Worm (Caenorhabditis elegans) whole organism, L1 larva: Measurements from ENCODE around the gene F09E5.16.
A peak's percentile ranks its signal among the peaks of the same experiment; 100 is the strongest.

Experiments
- C04F5.9 ChIP-seq: sonication (generic microtip); optimal IDR thresholded peaks from 2 replicates; lab custom pipeline; 2016; ENCODE audit warnings: missing genetic modification characterization, missing compliant biosample characterization
- C16A3.4 ChIP-seq: fragments of 150-350 bp; optimal IDR thresholded peaks from 2 replicates; lab custom pipeline; 2014; ENCODE audit warnings: missing biosample characterization, missing genetic modification characterization
- aha-1 ChIP-seq: fragments of 150-350 bp; optimal IDR thresholded peaks from 2 replicates; lab custom pipeline; 2014; ENCODE audit warnings: missing biosample characterization, missing genetic modification characterization
- ama-1 ChIP-seq: fragments of 150-350 bp; optimal IDR thresholded peaks from 2 replicates; lab custom pipeline; 2014
- blmp-1 ChIP-seq: fragments of 150-350 bp; optimal IDR thresholded peaks from 2 replicates; lab custom pipeline; 2014; ENCODE audit warnings: missing biosample characterization, missing genetic modification characterization
- ceh-88 ChIP-seq: fragments of 200-800 bp; sonication (Bioruptor generic); IDR thresholded peaks from 2 replicates; pipeline ENCODE4 v1.3.6; 2022; ENCODE audit warnings: missing genetic modification characterization, missing compliant biosample characterization
- dpl-1 ChIP-seq, 3 experiments: fragments of 150-350 bp in 2 of 3; sonication (generic microtip) in 1 of 3; optimal IDR thresholded peaks; 2 replicates each; lab custom pipeline; 2014 to 2017; ENCODE audit warnings: missing biosample characterization in 3 of 3, missing genetic modification characterization in 3 of 3, missing genetic modification reagents in 3 of 3
- efl-1 ChIP-seq, 4 experiments: fragments of 150-350 bp; optimal IDR thresholded peaks in 3 of 4; peaks in 1 of 4; 1 replicate in 1 of 4; 2 replicates in 3 of 4; lab custom pipeline; 2014; ENCODE audit warnings: missing biosample characterization in 2 of 4, missing genetic modification characterization in 2 of 4, missing genetic modification reagents in 2 of 4
- efl-3 ChIP-seq: fragments of 200-800 bp; sonication (Bioruptor generic); optimal IDR thresholded peaks from 2 replicates; lab custom pipeline; 2018; ENCODE audit warnings: mild to moderate bottlenecking, missing genetic modification characterization, missing compliant biosample characterization
- elt-2 ChIP-seq: sonication (generic microtip); optimal IDR thresholded peaks from 2 replicates; lab custom pipeline; 2016; ENCODE audit warnings: missing genetic modification characterization, mild to moderate bottlenecking, inconsistent platforms, missing compliant biosample characterization, missing genetic modification reagents
- fkh-10 ChIP-seq: sonication (generic microtip); optimal IDR thresholded peaks from 2 replicates; lab custom pipeline; 2017; ENCODE audit warnings: missing biosample characterization, missing genetic modification reagents, missing genetic modification characterization
- fkh-8 ChIP-seq: sonication (generic microtip); optimal IDR thresholded peaks from 2 replicates; lab custom pipeline; 2016; ENCODE audit warnings: mild to moderate bottlenecking, missing genetic modification characterization, missing compliant biosample characterization
- fos-1 ChIP-seq: fragments of 150-350 bp; optimal IDR thresholded peaks from 2 replicates; lab custom pipeline; 2014; ENCODE audit warnings: missing biosample characterization, missing genetic modification characterization
- grh-1 ChIP-seq: fragments of 200-800 bp; sonication (Bioruptor generic); IDR thresholded peaks from 2 replicates; pipeline ENCODE4 v1.3.6; 2022; ENCODE audit warnings: missing genetic modification reagents, missing genetic modification characterization, missing compliant biosample characterization
- hpl-2 ChIP-seq: fragments of 150-350 bp; optimal IDR thresholded peaks from 2 replicates; lab custom pipeline; 2014; ENCODE audit warnings: missing biosample characterization, missing genetic modification reagents, missing genetic modification characterization
- isw-1 ChIP-seq: fragments of 200-800 bp; sonication (Bioruptor generic); IDR thresholded peaks from 2 replicates; pipeline ENCODE4 v1.3.6; 2022; ENCODE audit warnings: missing genetic modification characterization, missing compliant biosample characterization
- jun-1 ChIP-seq: fragments of 150-350 bp; optimal IDR thresholded peaks from 2 replicates; lab custom pipeline; 2014; ENCODE audit warnings: missing biosample characterization, missing genetic modification reagents, missing genetic modification characterization
- lin-13 ChIP-seq: fragments of 150-350 bp; optimal IDR thresholded peaks from 2 replicates; lab custom pipeline; 2014; ENCODE audit warnings: missing biosample characterization, missing genetic modification reagents, missing genetic modification characterization
- lin-14 ChIP-seq: fragments of 200-800 bp; sonication (Bioruptor generic); optimal IDR thresholded peaks from 2 replicates; lab custom pipeline; 2018; ENCODE audit warnings: mild to moderate bottlenecking, missing genetic modification characterization, moderate library complexity, missing compliant biosample characterization
- lin-15B ChIP-seq: fragments of 150-350 bp; sonication (generic microtip); optimal IDR thresholded peaks from 3 replicates; lab custom pipeline; 2014; ENCODE audit warnings: missing biosample characterization, missing genetic modification characterization
- lin-35 ChIP-seq, 2 experiments: fragments of 150-350 bp; optimal IDR thresholded peaks; 2 replicates each; lab custom pipeline; 2014; ENCODE audit warnings: missing biosample characterization in 2 of 2, missing genetic modification characterization in 2 of 2, missing genetic modification reagents in 2 of 2
- lir-3 ChIP-seq: sonication (generic microtip); optimal IDR thresholded peaks from 2 replicates; lab custom pipeline; 2016; ENCODE audit warnings: mild to moderate bottlenecking, missing genetic modification characterization, moderate library complexity, missing compliant biosample characterization; ENCODE audit not compliant: poor library complexity
- lsy-2 ChIP-seq, 2 experiments: fragments of 150-350 bp; optimal IDR thresholded peaks; 2 replicates each; lab custom pipeline; 2014; ENCODE audit warnings: missing biosample characterization in 2 of 2, missing genetic modification characterization in 2 of 2
- mab-9 ChIP-seq: fragments of 200-800 bp; sonication (Bioruptor generic); IDR thresholded peaks from 2 replicates; pipeline ENCODE4 v1.3.6; 2022; ENCODE audit warnings: missing genetic modification reagents, missing genetic modification characterization, missing compliant biosample characterization
- mdl-1 ChIP-seq, 2 experiments: fragments of 150-350 bp; optimal IDR thresholded peaks; 2 replicates each; lab custom pipeline; 2014 to 2017; ENCODE audit warnings: missing biosample characterization in 2 of 2, missing genetic modification characterization in 2 of 2, inconsistent platforms in 1 of 2
- mep-1 ChIP-seq: fragments of 150-350 bp; optimal IDR thresholded peaks from 2 replicates; lab custom pipeline; 2014; ENCODE audit warnings: missing biosample characterization, missing genetic modification characterization
- nhr-11 ChIP-seq: fragments of 150-350 bp; optimal IDR thresholded peaks from 2 replicates; lab custom pipeline; 2014; ENCODE audit warnings: missing biosample characterization, missing genetic modification characterization
- nhr-19 ChIP-seq: fragments of 200-800 bp; sonication (Bioruptor generic); conservative IDR thresholded peaks from 2 replicates; pipeline ENCODE4 v1.3.6; 2022; ENCODE audit warnings: missing genetic modification characterization, missing compliant biosample characterization
- nhr-20 ChIP-seq: sonication (generic microtip); optimal IDR thresholded peaks from 2 replicates; lab custom pipeline; 2016; ENCODE audit warnings: mild to moderate bottlenecking, missing genetic modification characterization, missing compliant biosample characterization
- nhr-47 ChIP-seq: sonication (generic microtip); optimal IDR thresholded peaks from 2 replicates; lab custom pipeline; 2016; ENCODE audit warnings: mild to moderate bottlenecking, missing genetic modification characterization, moderate library complexity, missing compliant biosample characterization
- nhr-71 ChIP-seq: sonication (generic microtip); optimal IDR thresholded peaks from 2 replicates; lab custom pipeline; 2016; ENCODE audit warnings: mild to moderate bottlenecking, missing genetic modification characterization, moderate library complexity, missing compliant biosample characterization
- pag-3 ChIP-seq: sonication (generic microtip); optimal IDR thresholded peaks from 2 replicates; lab custom pipeline; 2017; ENCODE audit warnings: missing genetic modification characterization, mild to moderate bottlenecking, missing compliant biosample characterization, antibody characterized with exemption, borderline replicate concordance; ENCODE audit not compliant: insufficient read depth
- pqm-1 ChIP-seq: sonication (generic microtip); optimal IDR thresholded peaks from 3 replicates; lab custom pipeline; 2017; ENCODE audit warnings: missing biosample characterization, missing genetic modification characterization
- skn-1 ChIP-seq: fragments of 150-350 bp; optimal IDR thresholded peaks from 2 replicates; lab custom pipeline; 2014; ENCODE audit warnings: missing biosample characterization, missing genetic modification characterization
- sox-4 ChIP-seq: sonication (generic microtip); optimal IDR thresholded peaks from 2 replicates; lab custom pipeline; 2016; ENCODE audit warnings: missing genetic modification characterization, missing compliant biosample characterization
- sptf-1 ChIP-seq: fragments of 150-350 bp; optimal IDR thresholded peaks from 2 replicates; lab custom pipeline; 2014; ENCODE audit warnings: missing biosample characterization, missing genetic modification characterization
- swsn-7 ChIP-seq: sonication (generic microtip); optimal IDR thresholded peaks from 2 replicates; lab custom pipeline; 2016; ENCODE audit warnings: missing genetic modification characterization, missing compliant biosample characterization
- tbx-2 ChIP-seq: sonication (generic microtip); optimal IDR thresholded peaks from 2 replicates; lab custom pipeline; 2016; ENCODE audit warnings: missing genetic modification characterization, missing compliant biosample characterization
- unc-30 ChIP-seq: sonication (generic microtip); optimal IDR thresholded peaks from 2 replicates; lab custom pipeline; 2017; ENCODE audit warnings: missing biosample characterization, missing genetic modification characterization
- unc-86 ChIP-seq: sonication (generic microtip); optimal IDR thresholded peaks from 2 replicates; lab custom pipeline; 2016; ENCODE audit warnings: missing genetic modification characterization, missing compliant biosample characterization
- unc-98 ChIP-seq: fragments of 200-800 bp; sonication (Bioruptor generic); IDR thresholded peaks from 2 replicates; pipeline ENCODE4 v1.3.6; 2022; ENCODE audit warnings: missing genetic modification characterization, missing compliant biosample characterization
- xbp-1 ChIP-seq: sonication (generic microtip); optimal IDR thresholded peaks from 2 replicates; lab custom pipeline; 2016; ENCODE audit warnings: missing genetic modification characterization, missing compliant biosample characterization
- ztf-11 ChIP-seq, 2 experiments: sonication (generic microtip); optimal IDR thresholded peaks; 2 replicates each; lab custom pipeline; 2016 to 2017; ENCODE audit warnings: missing genetic modification characterization in 2 of 2, missing biosample characterization in 1 of 2, missing compliant biosample characterization in 1 of 2
- ztf-4 ChIP-seq: fragments of 150-350 bp; optimal IDR thresholded peaks from 2 replicates; lab custom pipeline; 2014; ENCODE audit warnings: missing biosample characterization, missing genetic modification characterization

F09E5.16 gene

DNA sequence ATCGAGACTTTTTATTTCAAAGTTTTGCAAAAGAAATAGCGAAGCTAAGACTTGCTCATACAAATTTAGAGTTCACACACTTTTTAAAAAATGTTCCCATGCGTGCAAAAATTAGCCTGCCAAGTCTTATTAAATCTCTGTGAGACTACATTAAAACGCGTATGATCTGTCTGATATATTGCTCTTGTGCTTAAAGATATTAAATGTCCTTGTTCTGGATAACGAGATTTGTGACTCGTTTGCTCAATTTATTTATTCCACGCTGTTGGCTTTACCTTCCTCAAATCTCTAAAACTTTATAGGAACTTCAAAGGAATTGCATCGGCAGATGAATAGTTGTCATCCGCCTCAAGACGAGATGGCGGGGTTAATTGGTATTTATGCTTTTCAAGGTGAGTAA is 10.2 kb downstream of the F09E5.16 start, which contains the start of gene srg-69:
Gene srg-69, plus strand, starts transcription at position 301 of the 400 bp plus-strand sequence.
- TF ChIP-seq dpl-1 (GFP tag; optimal IDR thresholded peaks at IDR 0.05; lab: Kevin White, UChicago), result no peak
- TF ChIP-seq mdl-1 (tag; optimal IDR thresholded peaks at IDR 0.05; lab: Kevin White, UChicago), result no peak
- TF ChIP-seq jun-1 (tag; lab: Kevin White, UChicago), result no peak
- no peak for TF ChIP-seq sox-4

ce11 chrII:5353642-5354041 is 11.9 kb downstream of the F09E5.16 start:
- no peak for TF ChIP-seq ztf-4 (tag; lab: Kevin White, UChicago)
- no peak for TF ChIP-seq unc-30 (tag; lab: Kevin White, UChicago)
- TF ChIP-seq fkh-10, result no peak
- TF ChIP-seq lir-3 (tag; lab: Kevin White, UChicago), result no peak
- TF ChIP-seq nhr-20 (tag; lab: Kevin White, UChicago), result no peak
- no peak for TF ChIP-seq hpl-2 (GFP tag; lab: Kevin White, UChicago)
- TF ChIP-seq efl-3 (GFP tag; lab: Kevin White, UChicago), result no peak
- no peak for TF ChIP-seq lin-15B (tag; lab: Kevin White, UChicago)
- TF ChIP-seq sptf-1 (tag; lab: Kevin White, UChicago), result no peak
- no peak for TF ChIP-seq efl-1 (optimal IDR thresholded peaks at IDR 0.05; lab: Kevin White, UChicago)
- TF ChIP-seq efl-1 (GFP tag; optimal IDR thresholded peaks at IDR 0.05 in 1 of 2; lab: Kevin White, UChicago), result peak in 1 of 2 experiments; percentile 44
- no peak for TF ChIP-seq mab-9
- TF ChIP-seq ama-1 (lab: Kevin White, UChicago), result no peak
- TF ChIP-seq grh-1 (GFP tag; lab: Robert Waterston, UW), result no peak
- no peak for TF ChIP-seq fos-1 (tag; lab: Kevin White, UChicago)
- TF ChIP-seq elt-2 (tag; lab: Kevin White, UChicago), result peak; percentile 10
- TF ChIP-seq nhr-71 (tag; lab: Kevin White, UChicago), result no peak
- no peak for TF ChIP-seq aha-1 (tag; lab: Kevin White, UChicago)

- no peak for TF ChIP-seq hpl-2 (GFP tag; lab: Kevin White, UChicago)
- TF ChIP-seq pqm-1 (tag; lab: Kevin White, UChicago), result no peak
- TF ChIP-seq pag-3, result no peak
- TF ChIP-seq lsy-2 (tag; optimal IDR thresholded peaks at IDR 0.05; lab: Kevin White, UChicago), result no peak
Measured at ce11 chrII:5351799-5352198, 13.7 kb downstream of the F09E5.16 start, which contains the start of gene F09E5.7. Gene F09E5.7 (plus strand): TSS chrII:5352099.

DNA sequence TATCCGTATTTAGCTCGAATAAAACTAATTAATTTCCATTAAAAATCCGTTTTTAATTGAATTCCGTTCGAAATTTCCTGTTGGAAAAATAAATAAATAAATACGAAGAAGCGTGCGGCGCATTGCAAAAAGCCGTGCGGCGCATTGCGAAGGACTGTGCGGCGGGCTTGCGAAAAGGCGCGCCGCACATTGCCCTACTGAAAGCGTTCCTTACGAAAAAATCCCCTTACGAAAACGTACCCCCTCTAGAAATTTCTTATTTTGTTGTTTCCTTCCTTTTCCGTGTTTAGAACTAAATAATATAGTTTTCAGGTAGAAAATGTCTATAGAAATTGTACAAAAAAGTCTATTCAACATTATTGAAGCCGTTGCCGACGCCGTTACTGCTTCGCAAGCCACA is 15.2 kb downstream of the F09E5.16 start, which contains the start of gene F09E5.8:
Gene F09E5.8, plus strand, starts transcription at position 313 of the 400 bp plus-strand sequence.
- TF ChIP-seq nhr-19 (peak; percentile 59), ceh-88 (GFP tag; lab: Robert Waterston, UW) (peak; percentile 42; the same call in 1 of the 2 replicates), isw-1 (GFP tag; lab: Robert Waterston, UW) (peak; percentile 41), grh-1 (GFP tag; lab: Robert Waterston, UW) (peak; percentile 32; the same call in 1 of the 2 replicates)

DNA sequence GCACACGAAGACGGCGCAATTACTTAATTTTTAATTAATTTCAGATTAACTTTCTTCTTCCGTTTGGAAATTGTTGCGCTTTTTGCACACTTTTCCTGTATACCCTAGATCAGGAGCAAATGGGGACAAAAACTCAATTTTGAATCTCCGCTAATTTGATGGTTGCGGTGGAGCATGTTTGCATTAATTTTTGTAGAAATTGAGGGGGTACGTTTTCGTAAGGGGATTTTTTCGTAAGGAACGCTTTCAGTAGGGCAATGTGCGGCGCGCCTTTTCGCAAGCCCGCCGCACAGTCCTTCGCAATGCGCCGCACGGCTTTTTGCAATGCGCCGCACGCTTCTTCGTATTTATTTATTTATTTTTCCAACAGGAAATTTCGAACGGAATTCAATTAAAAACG is 19.2 kb downstream of the F09E5.16 start:
- TF ChIP-seq nhr-11 (tag; lab: Kevin White, UChicago) (peak; percentile 52), lin-14 (GFP tag; lab: Kevin White, UChicago) (peak; percentile 75), elt-2 (tag; lab: Kevin White, UChicago) (peak; percentile 12), skn-1 (peak; percentile 47), lir-3 (tag; lab: Kevin White, UChicago) (peak; percentile 52), nhr-19 (peak; percentile 97), isw-1 (GFP tag; lab: Robert Waterston, UW) (peak; percentile 93), unc-86 (tag; lab: Kevin White, UChicago) (peak; percentile 47), tbx-2 (tag; lab: Kevin White, UChicago) (peak; percentile 73), dpl-1 (GFP tag; optimal IDR thresholded peaks at IDR 0.05; lab: Kevin White, UChicago) (peak; percentile 87 to 91 (median 90)), mep-1 (peak; percentile 55), lin-13 (GFP tag; lab: Kevin White, UChicago) (peak; percentile 70), fkh-8 (tag; lab: Kevin White, UChicago) (peak; percentile 30), lin-35 (GFP tag; optimal IDR thresholded peaks at IDR 0.05; lab: Kevin White, UChicago) (peak; percentile 89 to 98), nhr-47 (tag; lab: Kevin White, UChicago) (peak; percentile 77), nhr-20 (tag; lab: Kevin White, UChicago) (peak; percentile 73), swsn-7 (tag; lab: Kevin White, UChicago) (peak; percentile 74), ztf-11 (tag; optimal IDR thresholded peaks at IDR 0.05; lab: Kevin White, UChicago) (peak in 1 of 2 experiments; percentile 36), unc-98 (0 out of 2 replicates have a peak, but pooled peaks have one; percentile 26), C16A3.4 (tag; lab: Kevin White, UChicago) (peak; percentile 70), xbp-1 (tag; lab: Kevin White, UChicago) (peak; percentile 65), jun-1 (tag; lab: Kevin White, UChicago) (peak; percentile 42), C04F5.9 (tag; lab: Kevin White, UChicago) (peak; percentile 26), blmp-1 (tag; lab: Kevin White, UChicago) (peak; percentile 59)
